Fruit fly (Drosophila melanogaster) Kc167 (cell line): ENCODE results near the gene CG13609.

Experiments used
- Myc ChIP-seq: fragments of >200 bp; optimal IDR thresholded peaks from 2 replicates; lab custom pipeline; 2017; ENCODE audit warnings: missing external identifiers
- Sin3A ChIP-seq: fragments of >200 bp; optimal IDR thresholded peaks from 2 replicates; lab custom pipeline; 2018; ENCODE audit warnings: missing external identifiers
- h ChIP-seq: fragments of >200 bp; optimal IDR thresholded peaks from 3 replicates; lab custom pipeline; 2018; ENCODE audit warnings: missing external identifiers
- insv ChIP-seq: fragments of >200 bp; optimal IDR thresholded peaks from 3 replicates; lab custom pipeline; 2018; ENCODE audit warnings: missing external identifiers
- psq ChIP-seq: fragments of >200 bp; optimal IDR thresholded peaks from 2 replicates; lab custom pipeline; 2017; ENCODE audit warnings: missing external identifiers
- ttk ChIP-seq: sonication (Bioruptor generic); optimal IDR thresholded peaks from 2 replicates; lab custom pipeline; 2017; ENCODE audit warnings: missing external identifiers

The CG13609 gene

DNA sequence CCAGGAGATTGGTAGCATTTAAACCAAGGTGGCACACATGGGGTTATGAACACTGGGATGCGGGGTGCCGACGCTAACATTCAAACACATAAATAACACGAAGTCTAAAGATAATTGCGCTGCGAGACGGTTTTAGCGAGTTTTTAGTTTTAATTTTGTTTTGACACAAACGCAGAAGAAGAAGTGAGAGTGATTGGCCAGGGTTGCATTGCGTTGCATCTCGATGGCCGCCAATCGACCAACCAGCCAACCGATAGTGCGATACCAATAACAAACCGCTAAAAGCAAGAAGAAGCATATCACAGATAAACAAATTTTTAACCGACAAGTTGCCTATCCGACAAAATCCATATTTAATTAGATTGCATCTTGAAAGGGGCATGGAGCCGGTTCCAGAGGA, at the start of gene CG13609, which contains the start of gene Spps:
TSS of gene CG13609 (plus strand) at position 280 of the 400 bp plus-strand sequence.
TSS of gene Spps (minus strand) at position 191 of the 400 bp plus-strand sequence.
- TF ChIP-seq h (lab: Kevin White, UChicago) (no peak), ttk (lab: Kevin White, UChicago) (no peak), psq (no peak), insv (lab: Kevin White, UChicago) (no peak), Myc (lab: Kevin White, UChicago) (no peak), Sin3A (lab: Kevin White, UChicago) (no peak)

DNA sequence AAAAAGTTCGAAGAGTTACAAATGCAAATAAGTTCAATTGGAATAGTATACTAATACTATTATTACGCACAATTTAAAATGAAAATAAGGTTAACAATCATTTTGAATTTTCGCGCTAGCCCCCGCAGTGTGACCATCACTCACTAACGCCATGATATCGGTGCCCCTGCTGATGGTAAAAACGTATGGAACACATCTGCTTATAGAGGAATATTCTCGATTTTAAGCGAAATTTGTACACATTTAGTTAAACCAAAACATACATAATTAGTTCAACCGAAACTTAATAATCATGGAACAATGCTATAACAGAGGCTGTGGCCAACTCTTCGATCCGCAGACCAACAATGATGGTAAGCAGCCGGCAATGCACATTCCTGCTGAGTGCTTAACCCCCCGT, 40.6 kb upstream of the CG13609 start, which contains the start of gene mora:
TSS of gene mora (plus strand) at position 172 of the 400 bp plus-strand sequence.
- TF ChIP-seq ttk (lab: Kevin White, UChicago) (no peak), insv (lab: Kevin White, UChicago) (no peak), h (lab: Kevin White, UChicago) (no peak), Sin3A (lab: Kevin White, UChicago) (no peak), Myc (lab: Kevin White, UChicago) (no peak), psq (no peak)

DNA sequence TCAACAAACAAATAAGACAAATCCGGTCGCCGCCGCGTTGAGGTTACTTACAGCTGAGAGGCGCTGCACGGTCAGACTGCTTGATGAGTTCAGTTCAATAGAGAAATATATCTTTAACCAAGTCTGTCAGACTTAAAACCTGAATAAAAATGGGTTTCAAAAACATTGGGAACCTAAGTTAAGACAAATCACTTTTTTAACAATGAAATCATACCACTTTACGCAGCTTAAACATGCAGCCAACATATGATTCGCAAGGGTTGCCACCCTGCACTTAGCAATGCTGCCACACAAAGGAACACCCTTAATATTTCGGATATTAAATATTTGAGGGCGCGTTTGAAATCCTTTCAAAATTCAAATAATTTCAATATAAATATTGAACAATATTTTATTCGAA, 38.2 kb upstream of the CG13609 start, which contains the start of gene CG5515:
TSS of gene CG5515 (minus strand) at position 278 of the 400 bp plus-strand sequence.
- TF ChIP-seq h (lab: Kevin White, UChicago) (no peak), ttk (lab: Kevin White, UChicago) (no peak), insv (lab: Kevin White, UChicago) (no peak), Myc (lab: Kevin White, UChicago) (no peak), psq (no peak), Sin3A (lab: Kevin White, UChicago) (no peak)

DNA sequence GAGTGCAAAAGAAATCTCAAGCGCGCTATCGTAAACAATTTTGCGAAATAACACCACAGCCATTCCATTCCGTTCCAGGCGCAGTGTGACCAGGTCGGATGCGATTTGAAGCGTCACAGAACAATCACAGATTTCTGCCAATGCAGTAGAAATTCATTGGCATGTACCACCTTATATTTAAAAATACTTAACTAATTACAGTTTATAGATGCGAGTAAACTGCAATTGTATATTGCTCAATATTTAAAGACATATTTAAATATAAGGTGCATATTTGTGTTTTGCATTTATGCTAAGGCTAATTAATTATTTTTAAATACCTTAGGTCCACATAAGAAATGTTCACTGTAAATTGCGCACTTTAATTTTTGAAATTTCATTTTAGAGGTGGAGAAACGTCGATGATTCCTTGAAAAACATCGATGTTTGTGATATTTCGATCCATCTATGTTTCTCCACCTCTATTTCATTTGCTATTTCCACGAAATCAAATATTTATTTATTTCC, 33.4 kb upstream of the CG13609 start, which contains the start of the genes SMC6 and CG6204:
TSS of gene SMC6 (minus strand) at position 51 of the 507 bp plus-strand sequence.
TSS of gene CG6204 (plus strand) at position 460 of the 507 bp plus-strand sequence.
- no peak for TF ChIP-seq ttk (lab: Kevin White, UChicago)
- no peak for TF ChIP-seq h (lab: Kevin White, UChicago)
- TF ChIP-seq Myc (lab: Kevin White, UChicago): no peak
- TF ChIP-seq psq: no peak
- TF ChIP-seq insv (lab: Kevin White, UChicago): no peak
- no peak for TF ChIP-seq Sin3A (lab: Kevin White, UChicago)

DNA sequence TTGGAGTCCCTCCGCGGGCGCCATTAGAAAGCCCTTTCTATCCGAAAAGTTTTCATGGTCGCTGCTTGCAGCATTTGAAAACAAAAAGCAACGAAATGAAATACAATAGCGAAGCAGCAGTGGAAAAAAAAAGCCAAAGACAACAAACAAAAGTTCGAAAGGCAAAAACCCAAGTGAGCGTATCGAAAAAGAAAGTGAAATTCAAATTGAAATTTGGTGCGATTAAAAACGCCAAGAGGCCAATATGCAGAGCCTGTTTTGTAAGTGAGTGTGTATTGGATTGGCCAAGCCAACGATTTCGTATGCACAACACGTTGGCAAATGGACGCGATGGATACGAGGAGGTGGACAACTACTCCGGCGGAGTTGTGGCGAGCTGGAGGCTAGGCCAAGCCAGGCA, 24.1 kb upstream of the CG13609 start:
- TF ChIP-seq Sin3A (lab: Kevin White, UChicago) (no peak), psq (no peak), h (lab: Kevin White, UChicago) (no peak), insv (lab: Kevin White, UChicago) (no peak), ttk (lab: Kevin White, UChicago) (no peak), Myc (lab: Kevin White, UChicago) (no peak)

DNA sequence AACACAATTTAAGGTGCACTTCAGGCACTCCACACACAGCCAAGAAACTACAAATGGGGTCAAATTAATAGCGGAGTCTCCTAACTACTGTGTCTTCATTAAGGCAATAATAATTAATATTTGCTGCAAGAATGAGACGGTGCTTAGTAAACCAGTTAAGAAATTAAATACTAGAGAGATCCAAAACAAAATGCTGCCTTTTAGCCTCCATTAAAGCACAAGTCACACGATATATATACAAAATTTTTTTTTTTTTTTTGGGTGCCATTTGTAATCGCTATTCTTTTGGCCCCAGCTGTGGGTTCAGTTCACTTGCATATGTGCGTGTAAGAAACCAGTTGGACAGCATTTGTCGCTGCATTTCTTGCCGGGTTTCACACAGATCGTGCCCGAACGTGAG, 23.4 kb upstream of the CG13609 start:
- TF ChIP-seq Myc (lab: Kevin White, UChicago): no peak
- no peak for TF ChIP-seq h (lab: Kevin White, UChicago)
- no peak for TF ChIP-seq ttk (lab: Kevin White, UChicago)
- no peak for TF ChIP-seq Sin3A (lab: Kevin White, UChicago)
- TF ChIP-seq psq: no peak
- TF ChIP-seq insv (lab: Kevin White, UChicago): no peak

DNA sequence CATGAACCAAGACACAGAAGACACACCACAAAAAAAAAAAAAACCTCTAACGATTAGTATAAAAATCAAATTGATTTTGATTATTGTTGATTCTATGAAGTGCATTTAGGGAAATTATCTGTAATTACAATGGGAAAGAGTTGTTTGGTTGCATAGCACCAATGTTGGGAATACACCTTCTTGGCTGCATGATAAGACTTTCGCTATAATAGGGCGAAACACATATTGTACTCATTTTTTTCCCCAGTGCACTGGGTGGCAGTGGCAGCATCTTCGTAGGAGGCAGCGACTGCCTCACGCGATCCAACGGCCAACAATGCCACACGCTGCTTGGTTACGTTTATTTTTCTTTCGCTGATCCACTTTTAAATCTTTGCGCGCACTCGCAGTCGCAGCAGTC, 22.8 kb upstream of the CG13609 start:
- TF ChIP-seq insv (lab: Kevin White, UChicago) (no peak), psq (no peak), ttk (lab: Kevin White, UChicago) (no peak), Myc (lab: Kevin White, UChicago) (no peak), Sin3A (lab: Kevin White, UChicago) (no peak), h (lab: Kevin White, UChicago) (no peak)

DNA sequence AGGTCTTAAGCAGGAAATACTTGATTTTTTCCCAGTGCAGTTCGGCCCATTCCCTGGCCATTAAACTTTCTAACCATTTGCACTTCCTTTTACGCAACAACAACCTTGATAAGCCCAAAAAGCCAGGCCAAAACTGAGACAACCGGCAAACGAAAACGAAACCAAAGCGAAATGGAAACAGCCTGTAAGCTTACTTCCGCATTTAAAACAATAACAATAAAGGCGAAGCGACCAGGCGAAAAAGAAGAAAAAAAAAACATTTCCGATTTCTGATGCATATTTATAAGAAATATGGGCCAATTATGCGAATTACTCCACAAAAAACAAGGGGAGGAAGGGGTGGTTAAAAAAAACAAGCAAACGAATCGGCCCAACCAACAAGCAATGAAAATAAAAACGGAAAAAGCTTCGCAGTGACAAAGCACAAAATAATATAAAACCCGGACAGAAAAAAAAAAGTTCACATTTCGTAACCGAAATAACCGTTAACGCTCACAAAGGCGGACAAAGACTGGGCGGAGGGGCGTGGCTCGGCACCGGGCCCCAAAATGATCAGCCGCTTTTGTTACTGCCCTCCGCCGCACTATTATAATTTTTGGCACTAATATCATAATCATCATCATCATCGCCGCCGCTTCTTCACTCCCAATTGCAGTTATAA, 21.5 kb upstream of the CG13609 start:
- TF ChIP-seq h (lab: Kevin White, UChicago) (no peak), Myc (lab: Kevin White, UChicago) (no peak), psq (no peak)

DNA sequence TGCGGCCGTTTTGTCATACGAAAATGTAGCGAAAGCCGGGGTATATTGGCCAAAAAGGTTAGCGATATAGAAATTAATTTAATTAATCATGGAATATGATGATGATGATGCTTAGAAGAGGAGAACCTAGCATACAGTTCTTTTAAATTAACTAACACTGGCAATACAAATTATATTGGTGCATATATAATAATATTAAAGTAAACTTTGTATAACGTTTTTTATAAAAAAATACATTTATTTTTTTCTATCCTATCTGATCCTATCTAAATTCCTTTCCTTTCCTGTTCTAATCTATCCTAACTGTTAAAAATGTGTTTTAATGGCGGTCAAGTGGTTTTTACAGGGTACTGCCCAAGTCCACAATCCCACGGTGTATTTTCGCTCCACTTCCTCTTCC, 20.9 kb upstream of the CG13609 start:
- TF ChIP-seq insv (lab: Kevin White, UChicago): no peak

DNA sequence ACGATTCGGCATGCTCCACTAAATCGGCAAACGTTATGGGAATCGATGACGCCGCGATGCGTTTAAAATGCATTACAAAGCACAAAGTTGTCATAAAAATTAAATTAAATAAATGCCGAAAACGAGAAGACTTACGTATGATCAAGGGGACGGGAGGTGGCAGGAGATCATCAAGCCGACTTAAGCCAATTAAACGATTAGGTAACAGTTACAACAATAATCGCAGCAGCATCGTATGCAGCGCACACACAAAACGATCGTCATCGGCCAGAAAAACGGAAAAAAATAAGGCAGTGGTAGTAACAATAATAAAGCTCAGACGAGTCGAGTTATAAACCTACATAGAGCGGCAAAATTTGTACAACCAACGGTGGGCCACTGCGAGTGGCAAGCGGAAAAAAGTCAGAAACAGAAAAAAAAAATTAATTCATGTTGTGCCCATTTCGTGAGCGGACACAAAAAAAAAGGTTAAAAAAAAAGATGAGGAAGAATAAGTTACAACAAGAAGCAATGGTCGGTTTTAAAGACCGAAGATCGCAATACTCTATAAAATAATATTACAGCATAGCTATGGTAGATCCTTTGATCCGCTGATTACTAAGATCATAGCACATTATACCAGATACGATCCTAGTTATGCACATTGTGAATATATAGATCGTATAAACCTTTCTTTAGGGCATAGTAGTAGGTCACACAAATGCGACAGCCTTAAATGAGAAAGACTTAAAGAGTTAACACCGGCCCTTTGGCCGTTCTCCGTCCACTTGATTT, 20.3 kb upstream of the CG13609 start:
- no peak for TF ChIP-seq Myc (lab: Kevin White, UChicago)
- TF ChIP-seq psq: no peak

DNA sequence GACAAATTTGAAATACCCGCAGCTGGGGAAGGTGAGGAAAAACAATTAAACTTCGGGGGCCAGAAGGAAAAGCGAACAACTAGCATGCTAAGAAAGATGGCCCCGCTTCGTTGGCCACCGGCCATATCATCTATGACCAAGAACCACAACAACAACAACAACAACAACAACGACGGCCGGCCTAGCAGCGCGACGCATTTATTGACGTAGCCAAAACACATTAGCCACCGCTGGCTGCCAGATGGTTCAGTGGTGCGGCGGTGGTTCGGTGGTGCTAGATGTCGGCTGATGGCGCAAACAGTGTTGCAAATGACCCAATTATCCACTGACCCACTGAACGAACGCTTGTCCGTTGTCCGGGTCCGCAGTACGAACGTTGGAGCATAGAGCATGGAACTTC, 13.2 kb upstream of the CG13609 start:
- TF ChIP-seq insv (lab: Kevin White, UChicago) (no peak), ttk (lab: Kevin White, UChicago) (no peak), Myc (lab: Kevin White, UChicago) (no peak), psq (no peak), h (lab: Kevin White, UChicago) (no peak), Sin3A (lab: Kevin White, UChicago) (no peak)

DNA sequence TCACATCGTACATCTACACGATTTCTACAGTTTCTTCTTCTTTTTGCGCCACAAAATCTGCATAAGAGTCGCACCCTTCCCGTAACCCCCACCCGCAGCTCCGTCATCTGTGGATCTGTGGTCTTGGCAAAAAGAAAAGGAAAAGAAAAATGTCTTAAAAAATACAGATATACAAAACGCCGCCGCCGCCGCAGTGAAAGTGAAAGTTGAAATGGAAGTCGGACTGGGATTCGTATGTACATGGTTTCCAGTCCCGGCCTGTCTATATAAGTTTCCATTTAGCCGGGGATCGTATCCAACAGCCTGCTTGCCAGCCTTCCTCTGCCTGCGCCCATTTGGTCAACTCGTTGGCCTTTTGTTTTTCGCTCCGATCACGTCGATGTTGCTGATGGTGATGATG, 10.8 kb upstream of the CG13609 start:
- TF ChIP-seq psq: no peak
- TF ChIP-seq insv (lab: Kevin White, UChicago): no peak
- no peak for TF ChIP-seq h (lab: Kevin White, UChicago)
- TF ChIP-seq Sin3A (lab: Kevin White, UChicago): no peak
- TF ChIP-seq ttk (lab: Kevin White, UChicago): no peak
